Fruit fly (Drosophila melanogaster) whole organism, embryonic: Measurements from ENCODE around the gene CG9184.

Experiments
- Aef1 ChIP-seq: fragments of 200-800 bp; sonication (Bioruptor generic); IDR thresholded peaks from 3 replicates; pipeline ENCODE4 v1.3.6; 2022; ENCODE audit warnings: missing biosample characterization, missing genetic modification characterization
- Atf-2 ChIP-seq: fragments of 200-800 bp; sonication (Bioruptor generic); optimal IDR thresholded peaks from 2 replicates; lab custom pipeline; 2016; ENCODE audit warnings: missing biosample characterization, missing genetic modification characterization
- BEAF-32 ChIP-seq: fragments of 200-800 bp; sonication (Bioruptor generic); optimal IDR thresholded peaks from 3 replicates; lab custom pipeline; 2017; ENCODE audit warnings: missing biosample characterization, missing genetic modification characterization, mild to moderate bottlenecking, moderate library complexity, missing genetic modification reagents
- Bgb ChIP-seq: fragments of 200-800 bp; sonication (Bioruptor generic); IDR thresholded peaks from 2 replicates; pipeline ENCODE4 v1.3.6; 2022; ENCODE audit warnings: missing biosample characterization, missing genetic modification characterization; ENCODE audit not compliant: partially characterized antibody
- CG11504 ChIP-seq: fragments of 200-800 bp; sonication (Bioruptor generic); optimal IDR thresholded peaks from 3 replicates; lab custom pipeline; 2019; ENCODE audit warnings: missing biosample characterization, mild to moderate bottlenecking, missing genetic modification characterization, moderate library complexity
- CG11560 ChIP-seq: fragments of 200-800 bp; sonication (Bioruptor generic); IDR thresholded peaks from 3 replicates; pipeline ENCODE4 v1.3.6; 2022; ENCODE audit warnings: missing biosample characterization, missing genetic modification characterization
- CG12071 ChIP-seq: fragments of 200-800 bp; sonication (Bioruptor generic); optimal IDR thresholded peaks from 3 replicates; lab custom pipeline; 2018; ENCODE audit warnings: missing biosample characterization, mild to moderate bottlenecking, missing genetic modification characterization
- CG13123 ChIP-seq: fragments of 200-800 bp; sonication (Bioruptor generic); optimal IDR thresholded peaks from 2 replicates; lab custom pipeline; 2016; ENCODE audit warnings: missing biosample characterization, missing genetic modification characterization
- CG13296 ChIP-seq: fragments of 200-800 bp; sonication (Bioruptor generic); optimal IDR thresholded peaks from 3 replicates; lab custom pipeline; 2018; ENCODE audit warnings: missing biosample characterization, mild to moderate bottlenecking, missing genetic modification characterization
- CG15011 ChIP-seq: fragments of 200-800 bp; sonication (Bioruptor generic); optimal IDR thresholded peaks from 3 replicates; lab custom pipeline; 2018; ENCODE audit warnings: missing biosample characterization, mild to moderate bottlenecking, missing genetic modification characterization
- CG15479 ChIP-seq: fragments of 200-800 bp; sonication (Bioruptor generic); optimal IDR thresholded peaks from 3 replicates; lab custom pipeline; 2019; ENCODE audit warnings: missing biosample characterization, mild to moderate bottlenecking, missing genetic modification characterization, moderate library complexity
- CG17186 ChIP-seq: fragments of 200-800 bp; sonication (Bioruptor generic); optimal IDR thresholded peaks from 3 replicates; lab custom pipeline; 2017; ENCODE audit warnings: missing biosample characterization, missing genetic modification reagents, missing genetic modification characterization
- CG2202 ChIP-seq: fragments of 200-800 bp; sonication (Bioruptor generic); optimal IDR thresholded peaks from 2 replicates; lab custom pipeline; 2018; ENCODE audit warnings: missing biosample characterization, mild to moderate bottlenecking, missing genetic modification characterization
- CG2678 ChIP-seq: fragments of 200-800 bp; sonication (Bioruptor generic); optimal IDR thresholded peaks from 3 replicates; lab custom pipeline; 2019; ENCODE audit warnings: missing biosample characterization, mild to moderate bottlenecking, missing genetic modification characterization, moderate library complexity
- CG33557 ChIP-seq: fragments of 200-800 bp; sonication (Bioruptor generic); optimal IDR thresholded peaks from 2 replicates; lab custom pipeline; 2019; ENCODE audit warnings: missing biosample characterization, mild to moderate bottlenecking, missing genetic modification characterization, moderate library complexity
- CG4820 ChIP-seq: fragments of 200-800 bp; sonication (Bioruptor generic); optimal IDR thresholded peaks from 3 replicates; lab custom pipeline; 2016; ENCODE audit warnings: missing biosample characterization, missing genetic modification characterization
- CG6683 ChIP-seq: fragments of 200-800 bp; sonication (Bioruptor generic); optimal IDR thresholded peaks from 2 replicates; lab custom pipeline; 2017; ENCODE audit warnings: missing biosample characterization, mild to moderate bottlenecking, missing genetic modification characterization, missing genetic modification reagents
- CG7372 ChIP-seq: fragments of 200-800 bp; sonication (Bioruptor generic); IDR thresholded peaks from 2 replicates; pipeline ENCODE4 v1.3.6; 2022; ENCODE audit warnings: missing biosample characterization, missing genetic modification characterization
- CG8290 ChIP-seq, 3 experiments: fragments of 200-800 bp; sonication (Bioruptor generic); optimal IDR thresholded peaks; 2 replicates each; lab custom pipeline; 2016 to 2019; ENCODE audit warnings: missing biosample characterization in 3 of 3, missing genetic modification characterization in 3 of 3, mild to moderate bottlenecking in 2 of 3, moderate library complexity in 1 of 3
- CHES-1-like ChIP-seq: fragments of 200-800 bp; sonication (Bioruptor generic); optimal IDR thresholded peaks from 2 replicates; lab custom pipeline; 2016; ENCODE audit warnings: missing biosample characterization, missing genetic modification characterization
- CTCF ChIP-seq: fragments of 200-800 bp; sonication (Bioruptor generic); optimal IDR thresholded peaks from 2 replicates; lab custom pipeline; 2017; ENCODE audit warnings: missing biosample characterization, mild to moderate bottlenecking, missing genetic modification characterization, moderate library complexity
- CkIIα-i1 ChIP-seq: fragments of 200-800 bp; sonication (Bioruptor generic); IDR thresholded peaks from 2 replicates; pipeline ENCODE4 v1.3.6; 2022; ENCODE audit warnings: missing biosample characterization, missing genetic modification characterization
- Dad ChIP-seq: fragments of 200-800 bp; sonication (Bioruptor generic); optimal IDR thresholded peaks from 3 replicates; lab custom pipeline; 2016; ENCODE audit warnings: missing biosample characterization, missing genetic modification characterization
- Dbx ChIP-seq: fragments of 200-800 bp; sonication (Bioruptor generic); IDR thresholded peaks from 3 replicates; pipeline ENCODE4 v1.3.6; 2022; ENCODE audit warnings: missing biosample characterization, missing genetic modification characterization
- Fer2 ChIP-seq: fragments of 200-800 bp; sonication (Bioruptor generic); optimal IDR thresholded peaks from 2 replicates; lab custom pipeline; 2018; ENCODE audit warnings: missing biosample characterization, mild to moderate bottlenecking, missing genetic modification characterization, moderate library complexity
- Hmr ChIP-seq: fragments of 200-800 bp; sonication (Bioruptor generic); optimal IDR thresholded peaks from 3 replicates; lab custom pipeline; 2017; ENCODE audit warnings: mild to moderate bottlenecking, missing biosample characterization, missing genetic modification reagents, missing genetic modification characterization
- Jarid2 ChIP-seq: fragments of 200-800 bp; sonication (Bioruptor generic); optimal IDR thresholded peaks from 3 replicates; lab custom pipeline; 2017; ENCODE audit warnings: mild to moderate bottlenecking, missing biosample characterization, missing genetic modification reagents, missing genetic modification characterization
- Max ChIP-seq: fragments of 200-800 bp; sonication (Bioruptor generic); optimal IDR thresholded peaks from 2 replicates; lab custom pipeline; 2016; ENCODE audit warnings: missing biosample characterization, mild to moderate bottlenecking, missing genetic modification characterization
- Nf-YC ChIP-seq: fragments of 200-800 bp; optimal IDR thresholded peaks from 3 replicates; lab custom pipeline; 2019; ENCODE audit warnings: missing biosample characterization, mild to moderate bottlenecking, missing genetic modification characterization, moderate library complexity
- PHDP ChIP-seq: fragments of 200-800 bp; sonication (Bioruptor generic); optimal IDR thresholded peaks from 3 replicates; lab custom pipeline; 2018; ENCODE audit warnings: missing biosample characterization, mild to moderate bottlenecking, missing genetic modification characterization, moderate library complexity
- Sox102F ChIP-seq: fragments of 200-800 bp; sonication (Bioruptor generic); optimal IDR thresholded peaks from 2 replicates; lab custom pipeline; 2018; ENCODE audit warnings: missing biosample characterization, mild to moderate bottlenecking, missing genetic modification characterization, moderate library complexity
- TFAM ChIP-seq: fragments of 200-800 bp; sonication (Bioruptor generic); optimal IDR thresholded peaks from 2 replicates; lab custom pipeline; 2017; ENCODE audit warnings: missing biosample characterization, missing genetic modification characterization, inconsistent platforms
- Tbp ChIP-seq: fragments of >200 bp; optimal IDR thresholded peaks from 2 replicates; lab custom pipeline; 2018; ENCODE audit warnings: missing biosample characterization, missing genetic modification characterization
- abd-A ChIP-seq: fragments of 200-800 bp; sonication (Bioruptor generic); optimal IDR thresholded peaks from 3 replicates; lab custom pipeline; 2019; ENCODE audit warnings: missing biosample characterization, mild to moderate bottlenecking, missing genetic modification characterization, moderate library complexity
- aop ChIP-seq: fragments of 200-800 bp; sonication (Bioruptor generic); IDR thresholded peaks from 2 replicates; pipeline ENCODE4 v1.3.6; 2022; ENCODE audit warnings: missing biosample characterization, missing genetic modification characterization
- cato ChIP-seq: fragments of 200-800 bp; sonication (Bioruptor generic); optimal IDR thresholded peaks from 2 replicates; lab custom pipeline; 2016; ENCODE audit warnings: missing biosample characterization, missing genetic modification characterization, borderline replicate concordance
- chn ChIP-seq: fragments of 200-800 bp; sonication (Bioruptor generic); optimal IDR thresholded peaks from 2 replicates; lab custom pipeline; 2016; ENCODE audit warnings: missing biosample characterization, missing genetic modification characterization
- crc ChIP-seq: fragments of 200-800 bp; sonication (Bioruptor generic); optimal IDR thresholded peaks from 2 replicates; lab custom pipeline; 2016; ENCODE audit warnings: missing biosample characterization, missing genetic modification characterization
- cwo ChIP-seq: fragments of 200-800 bp; sonication (Bioruptor generic); optimal IDR thresholded peaks from 3 replicates; lab custom pipeline; 2017; ENCODE audit warnings: missing biosample characterization, missing genetic modification characterization, mild to moderate bottlenecking, moderate library complexity, missing genetic modification reagents
- dysf ChIP-seq: fragments of 200-800 bp; sonication (Bioruptor generic); IDR thresholded peaks from 3 replicates; pipeline ENCODE4 v1.3.6; 2022; ENCODE audit warnings: missing biosample characterization, missing genetic modification characterization
- fu2 ChIP-seq: fragments of 200-800 bp; sonication (Bioruptor generic); optimal IDR thresholded peaks from 2 replicates; lab custom pipeline; 2016; ENCODE audit warnings: missing biosample characterization, missing genetic modification characterization
- gem ChIP-seq: fragments of 200-800 bp; sonication (Bioruptor generic); optimal IDR thresholded peaks from 2 replicates; lab custom pipeline; 2019; ENCODE audit warnings: missing biosample characterization, mild to moderate bottlenecking, missing genetic modification characterization, moderate library complexity
- kay ChIP-seq: fragments of 200-800 bp; sonication (Bioruptor generic); optimal IDR thresholded peaks from 2 replicates; lab custom pipeline; 2016; ENCODE audit warnings: missing biosample characterization, missing genetic modification characterization
- mld ChIP-seq: fragments of 200-800 bp; sonication (Bioruptor generic); IDR thresholded peaks from 3 replicates; pipeline ENCODE4 v1.3.6; 2022; ENCODE audit warnings: missing biosample characterization, missing genetic modification characterization; ENCODE audit not compliant: partially characterized antibody
- pzg ChIP-seq: fragments of 200-800 bp; sonication (Bioruptor generic); optimal IDR thresholded peaks from 3 replicates; lab custom pipeline; 2018; ENCODE audit warnings: missing biosample characterization, mild to moderate bottlenecking, missing genetic modification characterization, moderate library complexity
- repo ChIP-seq: fragments of 200-800 bp; sonication (Bioruptor generic); optimal IDR thresholded peaks from 2 replicates; lab custom pipeline; 2016; ENCODE audit warnings: missing biosample characterization, missing genetic modification characterization
- shn ChIP-seq: fragments of 200-800 bp; sonication (Bioruptor generic); optimal IDR thresholded peaks from 3 replicates; lab custom pipeline; 2016; ENCODE audit warnings: missing biosample characterization, missing genetic modification characterization
- sob ChIP-seq: fragments of 200-800 bp; sonication (Bioruptor generic); IDR thresholded peaks from 2 replicates; pipeline ENCODE4 v1.3.6; 2022; ENCODE audit warnings: missing biosample characterization, missing genetic modification characterization
- vfl ChIP-seq: fragments of 200-800 bp; sonication (Bioruptor generic); optimal IDR thresholded peaks from 2 replicates; lab custom pipeline; 2016; ENCODE audit warnings: missing biosample characterization, missing genetic modification characterization

Gene CG9184

dm6 chr3L:1313039-1313766 is 9.4 kb downstream of the CG9184 start, which contains the start of the genes sturkopf and Herc4 (continued):
- TF ChIP-seq CG2202 (tag; lab: Kevin White, UChicago), result no peak
- TF ChIP-seq CG8290 (GFP tag; optimal IDR thresholded peaks at IDR 0.05; lab: Kevin White, UChicago), result peak; percentile 84
- peak in 1 of 2 experiments; percentile 16 for TF ChIP-seq CG8290 (tag; optimal IDR thresholded peaks at IDR 0.05; lab: Kevin White, UChicago)
- TF ChIP-seq CG17186 (GFP tag; lab: Kevin White, UChicago), result no peak
- TF ChIP-seq shn, result peak; percentile 78
- TF ChIP-seq CHES-1-like (GFP tag; lab: Kevin White, UChicago), result peak; percentile 74
- peak; percentile 42 for TF ChIP-seq CG4820 (GFP tag; lab: Kevin White, UChicago)
- no peak for TF ChIP-seq Bgb (GFP tag; lab: Robert Waterston, UW)
- TF ChIP-seq mld, result no peak
- TF ChIP-seq CG2678, result peak; percentile 84
- no peak for TF ChIP-seq CG15011
- no peak for TF ChIP-seq CG6683
- TF ChIP-seq CkIIα-i1 (GFP tag; lab: Robert Waterston, UW), result no peak
- TF ChIP-seq repo, result no peak
- TF ChIP-seq kay, result peak; percentile 77
- peak; percentile 65 for TF ChIP-seq Aef1 (GFP tag; lab: Robert Waterston, UW)
- peak; percentile 43 for TF ChIP-seq CG13123
- peak; percentile 31 for TF ChIP-seq Fer2 (tag; lab: Kevin White, UChicago)
- TF ChIP-seq cwo (GFP tag; lab: Kevin White, UChicago), result peak; percentile 57
- TF ChIP-seq aop (GFP tag; lab: Robert Waterston, UW), result no peak
- TF ChIP-seq Atf-2, result peak; percentile 83
- TF ChIP-seq Tbp (GFP tag; lab: Kevin White, UChicago), result no peak
- TF ChIP-seq BEAF-32 (GFP tag; lab: Kevin White, UChicago), result peak; percentile 36
- TF ChIP-seq Hmr (GFP tag; lab: Kevin White, UChicago), result peak; percentile 84
- TF ChIP-seq CG12071 (GFP tag; lab: Kevin White, UChicago), result no peak
- peak; percentile 40 for TF ChIP-seq Dad (GFP tag; lab: Kevin White, UChicago)
- TF ChIP-seq CG11560 (tag; lab: Robert Waterston, UW), result 0 out of 3 replicates have a peak, but pooled peaks have one; percentile 23
- peak; percentile 61 for TF ChIP-seq cato (GFP tag; lab: Kevin White, UChicago)
- TF ChIP-seq Dbx, result peak; percentile 50; the same call in 1 of the 3 replicates
- no peak for TF ChIP-seq TFAM (GFP tag; lab: Kevin White, UChicago)
- no peak for TF ChIP-seq Sox102F (GFP tag; lab: Kevin White, UChicago)
- TF ChIP-seq abd-A (tag; lab: Kevin White, UChicago), result no peak
- peak; percentile 72 for TF ChIP-seq PHDP (tag; lab: Kevin White, UChicago)
- TF ChIP-seq Nf-YC (tag; lab: Kevin White, UChicago), result peak; percentile 84
- peak; percentile 59 for TF ChIP-seq chn (GFP tag; lab: Kevin White, UChicago)
- TF ChIP-seq CTCF (GFP tag; lab: Kevin White, UChicago), result no peak
- peak; percentile 54 for TF ChIP-seq sob (GFP tag; lab: Robert Waterston, UW)
- TF ChIP-seq crc, result peak; percentile 78
- TF ChIP-seq fu2 (GFP tag; lab: Kevin White, UChicago), result peak; percentile 76
- TF ChIP-seq gem, result peak; percentile 88
- TF ChIP-seq Max, result peak; percentile 45
- TF ChIP-seq CG11504 (tag; lab: Kevin White, UChicago), result no peak
- peak; percentile 85 for TF ChIP-seq vfl
- peak; percentile 60 for TF ChIP-seq CG7372
- TF ChIP-seq pzg (GFP tag; lab: Kevin White, UChicago), result peak; percentile 59
- TF ChIP-seq CG15479, result no peak
- peak; percentile 61; the same call in 1 of the 3 replicates for TF ChIP-seq dysf (GFP tag; lab: Robert Waterston, UW)
- no peak for TF ChIP-seq Jarid2
- peak; percentile 65 for TF ChIP-seq CG33557 (GFP tag; lab: Kevin White, UChicago)
- TF ChIP-seq CG13296 (GFP tag; lab: Kevin White, UChicago), result peak; percentile 55
